Fruit fly (Drosophila melanogaster) whole organism, embryonic: ENCODE data around the gene CG9106.

Experiments used
- Abd-B ChIP-seq: fragments of 200-800 bp; sonication (Bioruptor generic); optimal IDR thresholded peaks from 2 replicates; lab custom pipeline; 2018; ENCODE audit warnings: missing biosample characterization, mild to moderate bottlenecking, missing genetic modification characterization, moderate library complexity
- CG10267 ChIP-seq: fragments of 200-800 bp; sonication (Bioruptor generic); optimal IDR thresholded peaks from 2 replicates; lab custom pipeline; 2018; ENCODE audit warnings: missing biosample characterization, mild to moderate bottlenecking, missing genetic modification characterization, moderate library complexity
- CG10462 ChIP-seq: fragments of 200-800 bp; sonication (Bioruptor generic); optimal IDR thresholded peaks from 2 replicates; lab custom pipeline; 2016; ENCODE audit warnings: missing biosample characterization, missing genetic modification characterization
- CG10959 ChIP-seq: fragments of 200-800 bp; sonication (Bioruptor generic); IDR thresholded peaks from 2 replicates; pipeline ENCODE4 v1.3.6; 2022; ENCODE audit warnings: missing biosample characterization, missing genetic modification characterization
- CG11093 ChIP-seq: fragments of 200-800 bp; sonication (Bioruptor generic); IDR thresholded peaks from 3 replicates; pipeline ENCODE4 v1.3.6; 2022; ENCODE audit warnings: missing biosample characterization, missing genetic modification characterization
- CG12219 ChIP-seq: fragments of 200-800 bp; sonication (Bioruptor generic); optimal IDR thresholded peaks from 3 replicates; lab custom pipeline; 2018; ENCODE audit warnings: missing biosample characterization, mild to moderate bottlenecking, missing genetic modification characterization
- CG12299 ChIP-seq: fragments of 200-800 bp; sonication (Bioruptor generic); optimal IDR thresholded peaks from 2 replicates; lab custom pipeline; 2018; ENCODE audit warnings: missing biosample characterization, mild to moderate bottlenecking, missing genetic modification characterization
- CG13287 ChIP-seq: fragments of 200-800 bp; sonication (Bioruptor generic); IDR thresholded peaks from 2 replicates; pipeline ENCODE4 v1.3.6; 2022; ENCODE audit warnings: missing biosample characterization, missing genetic modification characterization; ENCODE audit not compliant: partially characterized antibody
- CG14050 ChIP-seq: fragments of 200-800 bp; sonication (Bioruptor generic); IDR thresholded peaks from 3 replicates; pipeline ENCODE4 v1.3.6; 2022; ENCODE audit warnings: missing biosample characterization, missing genetic modification characterization
- CG14667 ChIP-seq: fragments of 200-800 bp; sonication (Bioruptor generic); IDR thresholded peaks from 2 replicates; pipeline ENCODE4 v1.3.6; 2022; ENCODE audit warnings: missing biosample characterization, missing genetic modification characterization
- CG14965 ChIP-seq: fragments of 200-800 bp; sonication (Bioruptor generic); optimal IDR thresholded peaks from 2 replicates; lab custom pipeline; 2016; ENCODE audit warnings: missing biosample characterization, missing genetic modification characterization, borderline replicate concordance
- CG1603 ChIP-seq: fragments of 200-800 bp; sonication (Bioruptor generic); optimal IDR thresholded peaks from 2 replicates; lab custom pipeline; 2019; ENCODE audit warnings: missing biosample characterization, mild to moderate bottlenecking, missing genetic modification characterization, moderate library complexity
- CG17385 ChIP-seq: fragments of 200-800 bp; sonication (Bioruptor generic); optimal IDR thresholded peaks from 3 replicates; lab custom pipeline; 2018; ENCODE audit warnings: missing biosample characterization, mild to moderate bottlenecking, missing genetic modification characterization
- CG18599 ChIP-seq: fragments of 200-800 bp; sonication (Bioruptor generic); optimal IDR thresholded peaks from 3 replicates; lab custom pipeline; 2017; ENCODE audit warnings: missing biosample characterization, missing genetic modification characterization, mild to moderate bottlenecking, moderate library complexity, missing genetic modification reagents
- CG2678 ChIP-seq: fragments of 200-800 bp; sonication (Bioruptor generic); optimal IDR thresholded peaks from 3 replicates; lab custom pipeline; 2019; ENCODE audit warnings: missing biosample characterization, mild to moderate bottlenecking, missing genetic modification characterization, moderate library complexity
- CG3847 ChIP-seq: fragments of 200-800 bp; sonication (Bioruptor generic); IDR thresholded peaks from 2 replicates; pipeline ENCODE4 v1.3.6; 2022; ENCODE audit warnings: missing biosample characterization, missing genetic modification characterization
- CG43689 ChIP-seq: fragments of 200-800 bp; sonication (Bioruptor generic); IDR thresholded peaks from 2 replicates; pipeline ENCODE4 v1.3.6; 2022; ENCODE audit warnings: missing biosample characterization, missing genetic modification characterization
- CG4424 ChIP-seq: fragments of 200-800 bp; sonication (Bioruptor generic); optimal IDR thresholded peaks from 3 replicates; lab custom pipeline; 2016; ENCODE audit warnings: missing biosample characterization, missing genetic modification characterization
- D ChIP-seq, 2 experiments: fragments of 200-800 bp in 1 of 2; fragments of >200 bp in 1 of 2; sonication (Bioruptor generic) in 1 of 2; optimal IDR thresholded peaks; 2 replicates in 1 of 2; 3 replicates in 1 of 2; lab custom pipeline; 2017; ENCODE audit warnings: mild to moderate bottlenecking in 1 of 2, missing biosample characterization in 1 of 2, missing genetic modification characterization in 1 of 2, missing genetic modification reagents in 1 of 2
- Eip74EF ChIP-seq, 2 experiments: fragments of 200-800 bp in 1 of 2; fragments of >200 bp in 1 of 2; sonication (Bioruptor generic) in 1 of 2; optimal IDR thresholded peaks; 2 replicates each; lab custom pipeline; 2017 to 2019; ENCODE audit warnings: missing biosample characterization in 2 of 2, missing genetic modification characterization in 2 of 2, mild to moderate bottlenecking in 1 of 2, moderate library complexity in 1 of 2
- Elba2 ChIP-seq: fragments of 200-800 bp; sonication (Bioruptor generic); optimal IDR thresholded peaks from 3 replicates; lab custom pipeline; 2016; ENCODE audit warnings: missing biosample characterization, missing genetic modification characterization
- Fer3 ChIP-seq: fragments of 200-800 bp; sonication (Bioruptor generic); optimal IDR thresholded peaks from 2 replicates; lab custom pipeline; 2018; ENCODE audit warnings: missing biosample characterization, mild to moderate bottlenecking, missing genetic modification characterization, moderate library complexity
- Lpt ChIP-seq: fragments of >200 bp; optimal IDR thresholded peaks from 2 replicates; lab custom pipeline; 2018; ENCODE audit warnings: missing biosample characterization, missing genetic modification characterization
- Med ChIP-seq: fragments of 200-800 bp; sonication (Bioruptor generic); peaks from one replicate; lab custom pipeline; 2016; ENCODE audit warnings: missing biosample characterization, missing genetic modification characterization, mild to moderate bottlenecking, inconsistent platforms, moderate library complexity
- NC2α ChIP-seq: fragments of 200-800 bp; sonication (Bioruptor generic); optimal IDR thresholded peaks from 2 replicates; lab custom pipeline; 2016; ENCODE audit warnings: missing biosample characterization, missing genetic modification characterization
- Opbp ChIP-seq: fragments of 200-800 bp; sonication (Bioruptor generic); IDR thresholded peaks from 3 replicates; pipeline ENCODE4 v1.3.6; 2022; ENCODE audit warnings: missing biosample characterization, missing genetic modification characterization; ENCODE audit not compliant: partially characterized antibody
- Ptx1 ChIP-seq: fragments of 200-800 bp; sonication (Bioruptor generic); IDR thresholded peaks from 2 replicates; pipeline ENCODE4 v1.3.6; 2022; ENCODE audit warnings: missing biosample characterization, missing genetic modification characterization
- Sin3A ChIP-seq: fragments of >200 bp; optimal IDR thresholded peaks from 2 replicates; lab custom pipeline; 2018
- bcd ChIP-seq: fragments of 200-800 bp; sonication (Bioruptor generic); optimal IDR thresholded peaks from 2 replicates; lab custom pipeline; 2017; ENCODE audit warnings: missing biosample characterization, mild to moderate bottlenecking, missing genetic modification characterization
- bsh ChIP-seq, 2 experiments: fragments of 200-800 bp; sonication (Bioruptor generic); optimal IDR thresholded peaks; 2 replicates each; lab custom pipeline; 2017 to 2018; ENCODE audit warnings: mild to moderate bottlenecking in 2 of 2, missing biosample characterization in 2 of 2, missing genetic modification characterization in 2 of 2, moderate library complexity in 1 of 2
- da ChIP-seq: fragments of 200-800 bp; sonication (Bioruptor generic); optimal IDR thresholded peaks from 2 replicates; lab custom pipeline; 2016; ENCODE audit warnings: missing biosample characterization, missing genetic modification characterization
- danr ChIP-seq: fragments of 200-800 bp; sonication (Bioruptor generic); IDR thresholded peaks from 2 replicates; pipeline ENCODE4 v1.3.6; 2022; ENCODE audit warnings: missing biosample characterization, missing genetic modification characterization
- ems ChIP-seq: fragments of 200-800 bp; sonication (Bioruptor generic); optimal IDR thresholded peaks from 3 replicates; lab custom pipeline; 2016; ENCODE audit warnings: missing biosample characterization, missing genetic modification characterization
- esg ChIP-seq: fragments of 200-800 bp; sonication (Bioruptor generic); conservative IDR thresholded peaks from 2 replicates; pipeline ENCODE4 v1.3.6; 2022; ENCODE audit warnings: missing biosample characterization, missing genetic modification characterization
- ewg ChIP-seq: fragments of 200-800 bp; sonication (Bioruptor generic); optimal IDR thresholded peaks from 3 replicates; lab custom pipeline; 2017; ENCODE audit warnings: mild to moderate bottlenecking, missing biosample characterization, missing genetic modification reagents, missing genetic modification characterization
- fd3F ChIP-seq: fragments of 200-800 bp; sonication (Bioruptor generic); optimal IDR thresholded peaks from 2 replicates; lab custom pipeline; 2018; ENCODE audit warnings: missing biosample characterization, mild to moderate bottlenecking, missing genetic modification characterization, moderate library complexity
- gro ChIP-seq: fragments of 200-800 bp; sonication (Bioruptor generic); optimal IDR thresholded peaks from 2 replicates; lab custom pipeline; 2016; ENCODE audit warnings: missing biosample characterization, missing genetic modification characterization
- gsb-n ChIP-seq: fragments of 200-800 bp; sonication (Bioruptor generic); optimal IDR thresholded peaks from 3 replicates; lab custom pipeline; 2018; ENCODE audit warnings: missing biosample characterization, mild to moderate bottlenecking, missing genetic modification characterization
- ind ChIP-seq: fragments of 200-800 bp; sonication (Bioruptor generic); optimal IDR thresholded peaks from 3 replicates; lab custom pipeline; 2016; ENCODE audit warnings: missing biosample characterization, missing genetic modification characterization
- inv ChIP-seq: fragments of 200-800 bp; sonication (Bioruptor generic); IDR thresholded peaks from 2 replicates; pipeline ENCODE4 v1.3.6; 2022; ENCODE audit warnings: missing biosample characterization, missing genetic modification characterization; ENCODE audit not compliant: partially characterized antibody
- jigr1 ChIP-seq: fragments of 200-800 bp; sonication (Bioruptor generic); IDR thresholded peaks from 3 replicates; pipeline ENCODE4 v1.3.6; 2022; ENCODE audit warnings: missing biosample characterization, missing genetic modification characterization
- maf-S ChIP-seq: fragments of 200-800 bp; sonication (Bioruptor generic); optimal IDR thresholded peaks from 2 replicates; lab custom pipeline; 2016; ENCODE audit warnings: missing biosample characterization, missing genetic modification characterization
- pum ChIP-seq: fragments of 200-800 bp; sonication (Bioruptor generic); optimal IDR thresholded peaks from 2 replicates; lab custom pipeline; 2016; ENCODE audit warnings: missing biosample characterization, missing genetic modification characterization
- ranshi ChIP-seq: fragments of 200-800 bp; sonication (Bioruptor generic); IDR thresholded peaks from 2 replicates; pipeline ENCODE4 v1.3.6; 2022; ENCODE audit warnings: missing biosample characterization, missing genetic modification characterization
- rib ChIP-seq: fragments of 200-800 bp; sonication (Bioruptor generic); IDR thresholded peaks from 2 replicates; pipeline ENCODE4 v1.3.6; 2022; ENCODE audit warnings: missing biosample characterization, missing genetic modification characterization
- row ChIP-seq: fragments of 200-800 bp; sonication (Bioruptor generic); IDR thresholded peaks from 3 replicates; pipeline ENCODE4 v1.3.6; 2022; ENCODE audit warnings: missing biosample characterization, missing genetic modification characterization
- sens-2 ChIP-seq: fragments of 200-800 bp; sonication (Bioruptor generic); IDR thresholded peaks from 2 replicates; pipeline ENCODE4 v1.3.6; 2022; ENCODE audit warnings: missing biosample characterization, missing genetic modification characterization
- trh ChIP-seq: fragments of 200-800 bp; sonication (Bioruptor generic); optimal IDR thresholded peaks from 2 replicates; lab custom pipeline; 2016; ENCODE audit warnings: missing biosample characterization, missing genetic modification characterization
- tx ChIP-seq: fragments of 200-800 bp; sonication (Bioruptor generic); optimal IDR thresholded peaks from 2 replicates; lab custom pipeline; 2016; ENCODE audit warnings: missing biosample characterization, missing genetic modification characterization
- wek ChIP-seq: fragments of 200-800 bp; sonication (Bioruptor generic); optimal IDR thresholded peaks from 3 replicates; lab custom pipeline; 2018; ENCODE audit warnings: missing biosample characterization, mild to moderate bottlenecking, missing genetic modification characterization, moderate library complexity
- zen ChIP-seq: fragments of 200-800 bp; sonication (Bioruptor generic); optimal IDR thresholded peaks from 3 replicates; lab custom pipeline; 2018; ENCODE audit warnings: missing biosample characterization, mild to moderate bottlenecking, missing genetic modification characterization, moderate library complexity

Gene CG9106

DNA sequence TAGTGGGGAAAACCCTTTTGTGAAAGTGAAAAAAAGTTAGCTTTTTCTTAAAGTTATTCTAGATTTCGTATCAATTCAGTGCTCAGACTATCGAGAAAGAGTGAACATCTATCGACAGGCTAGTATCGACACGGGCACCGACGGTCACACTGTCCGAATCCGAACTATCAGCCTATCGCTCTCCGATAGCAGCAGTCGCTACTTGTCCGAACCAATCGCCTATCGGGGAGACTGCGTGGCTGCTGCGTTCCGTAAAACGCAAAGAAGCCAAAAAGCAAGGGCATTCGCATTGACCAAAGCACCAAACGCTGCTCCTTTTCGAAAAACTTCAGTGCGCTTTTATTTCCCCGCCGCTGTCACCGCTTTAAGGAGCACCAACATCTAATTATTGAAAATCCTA, 47.1 kb upstream of the CG9106 start, which contains the start of gene Top1 (continued):
- TF ChIP-seq CG3847 (GFP tag; lab: Robert Waterston, UW): peak; percentile 65
- no peak for TF ChIP-seq CG11093 (GFP tag; lab: Robert Waterston, UW)
- no peak for TF ChIP-seq sens-2 (GFP tag; lab: Robert Waterston, UW)
- TF ChIP-seq gsb-n (tag; lab: Kevin White, UChicago): no peak
- TF ChIP-seq CG10462 (GFP tag; lab: Kevin White, UChicago): no peak
- peak; percentile 30 for TF ChIP-seq Sin3A (lab: Kevin White, UChicago)
- no peak for TF ChIP-seq esg (GFP tag; lab: Robert Waterston, UW)
- peak; percentile 10 for TF ChIP-seq Fer3
- TF ChIP-seq D (optimal IDR thresholded peaks at IDR 0.05; lab: Kevin White, UChicago): no peak
- TF ChIP-seq D (GFP tag; optimal IDR thresholded peaks at IDR 0.05; lab: Kevin White, UChicago): no peak
- TF ChIP-seq gro (GFP tag; lab: Kevin White, UChicago): peak; percentile 39
- TF ChIP-seq ranshi (GFP tag; lab: Robert Waterston, UW): peak; percentile 47; the same call in 1 of the 2 replicates
- TF ChIP-seq CG1603 (tag; lab: Kevin White, UChicago): peak; percentile 72
- TF ChIP-seq CG14050 (GFP tag; lab: Robert Waterston, UW): no peak
- TF ChIP-seq Abd-B (GFP tag; lab: Kevin White, UChicago): no peak
- TF ChIP-seq trh: no peak
- peak; percentile 86 for TF ChIP-seq Med (GFP tag; lab: Kevin White, UChicago)
- TF ChIP-seq da: no peak
- no peak for TF ChIP-seq CG14965 (GFP tag; lab: Kevin White, UChicago)
- peak; percentile 97 for TF ChIP-seq Opbp
- TF ChIP-seq Ptx1 (GFP tag; lab: Robert Waterston, UW): no peak
- peak; percentile 87 for TF ChIP-seq row (GFP tag; lab: Robert Waterston, UW)
- no peak for TF ChIP-seq tx (GFP tag; lab: Kevin White, UChicago)
- TF ChIP-seq CG17385: no peak
- no peak for TF ChIP-seq fd3F (GFP tag; lab: Kevin White, UChicago)
- TF ChIP-seq CG12299: no peak
- no peak for TF ChIP-seq Eip74EF (GFP tag; optimal IDR thresholded peaks at IDR 0.05; lab: Kevin White, UChicago)
- no peak for TF ChIP-seq danr (GFP tag; lab: Robert Waterston, UW)
- TF ChIP-seq jigr1 (GFP tag; lab: Robert Waterston, UW): no peak
- no peak for TF ChIP-seq Elba2 (GFP tag; lab: Kevin White, UChicago)
- peak; percentile 94 for TF ChIP-seq inv (GFP tag; lab: Robert Waterston, UW)
- TF ChIP-seq NC2α (GFP tag; lab: Kevin White, UChicago): no peak
- peak; percentile 4 for TF ChIP-seq ind (GFP tag; lab: Kevin White, UChicago)
- no peak for TF ChIP-seq Lpt (GFP tag; lab: Kevin White, UChicago)
- TF ChIP-seq bcd (GFP tag; lab: Kevin White, UChicago): no peak
- no peak for TF ChIP-seq bsh (GFP tag; optimal IDR thresholded peaks at IDR 0.05; lab: Kevin White, UChicago)
- no peak for TF ChIP-seq CG2678 (tag; lab: Kevin White, UChicago)
- no peak for TF ChIP-seq CG18599
- peak; percentile 50 for TF ChIP-seq wek (GFP tag; lab: Kevin White, UChicago)
- no peak for TF ChIP-seq zen (tag; lab: Kevin White, UChicago)
- TF ChIP-seq CG13287 (GFP tag; lab: Robert Waterston, UW): peak; percentile 96
- 0 out of 2 replicates have a peak, but pooled peaks have one; percentile 12 for TF ChIP-seq rib (GFP tag; lab: Robert Waterston, UW)
- no peak for TF ChIP-seq CG43689 (GFP tag; lab: Robert Waterston, UW)
- TF ChIP-seq CG10267 (tag; lab: Kevin White, UChicago): peak; percentile 25
- no peak for TF ChIP-seq ems (GFP tag; lab: Kevin White, UChicago)
- TF ChIP-seq pum (GFP tag; lab: Kevin White, UChicago): no peak
- TF ChIP-seq CG14667 (GFP tag; lab: Robert Waterston, UW): no peak
- TF ChIP-seq maf-S (GFP tag; lab: Kevin White, UChicago): peak; percentile 21
- TF ChIP-seq CG10959 (GFP tag; lab: Robert Waterston, UW): no peak
- TF ChIP-seq CG4424 (GFP tag; lab: Kevin White, UChicago): no peak
- no peak for TF ChIP-seq ewg (GFP tag; lab: Kevin White, UChicago)
- no peak for TF ChIP-seq CG12219 (GFP tag; lab: Kevin White, UChicago)
